Worm (Caenorhabditis elegans) whole organism, young adult: ENCODE measurements around the gene K11H12.8.

Experiments
- C06A6.2 ChIP-seq: fragments of 200-800 bp; sonication (Bioruptor generic); conservative IDR thresholded peaks from 2 replicates; pipeline ENCODE4 v1.3.6; 2022; ENCODE audit warnings: missing genetic modification characterization, missing compliant biosample characterization
- F22D6.2 ChIP-seq: sonication (generic microtip); optimal IDR thresholded peaks from 2 replicates; lab custom pipeline; 2016; ENCODE audit warnings: mild to moderate bottlenecking, missing genetic modification characterization, missing compliant biosample characterization
- T07F8.4 ChIP-seq: sonication (generic microtip); optimal IDR thresholded peaks from 2 replicates; lab custom pipeline; 2016; ENCODE audit warnings: mild to moderate bottlenecking, missing genetic modification characterization, moderate library complexity, missing compliant biosample characterization
- ceh-79 ChIP-seq: sonication (generic microtip); optimal IDR thresholded peaks from 2 replicates; lab custom pipeline; 2017; ENCODE audit warnings: mild to moderate bottlenecking, missing genetic modification characterization, missing compliant biosample characterization
- fkh-3 ChIP-seq: sonication (generic microtip); optimal IDR thresholded peaks from 2 replicates; lab custom pipeline; 2016; ENCODE audit warnings: mild to moderate bottlenecking, missing genetic modification characterization, missing compliant biosample characterization
- madf-6 ChIP-seq: fragments of 200-800 bp; sonication (Bioruptor generic); IDR thresholded peaks from 2 replicates; pipeline ENCODE4 v1.3.6; 2022; ENCODE audit warnings: missing genetic modification reagents, missing genetic modification characterization, missing compliant biosample characterization
- nhr-90 ChIP-seq: sonication (generic microtip); optimal IDR thresholded peaks from 2 replicates; lab custom pipeline; 2016; ENCODE audit warnings: missing genotype, mild to moderate bottlenecking, missing genetic modification characterization, missing compliant biosample characterization
- rcor-1 ChIP-seq: fragments of 200-800 bp; sonication (Bioruptor generic); IDR thresholded peaks from 2 replicates; pipeline ENCODE4 v1.3.6; 2022; ENCODE audit warnings: missing genetic modification reagents, missing genetic modification characterization, missing compliant biosample characterization
- snpc-3.4 ChIP-seq: sonication (generic microtip); optimal IDR thresholded peaks from 2 replicates; lab custom pipeline; 2017; ENCODE audit warnings: missing genetic modification characterization, mild to moderate bottlenecking, missing compliant biosample characterization, antibody characterized with exemption, moderate library complexity, missing genotype, missing genetic modification reagents
- unc-130 ChIP-seq: sonication (generic microtip); optimal IDR thresholded peaks from 2 replicates; lab custom pipeline; 2016; ENCODE audit warnings: missing genetic modification reagents, missing genetic modification characterization, missing compliant biosample characterization
- ztf-26 ChIP-seq: sonication (generic microtip); optimal IDR thresholded peaks from 2 replicates; lab custom pipeline; 2017; ENCODE audit warnings: missing genetic modification characterization, missing compliant biosample characterization

DNA sequence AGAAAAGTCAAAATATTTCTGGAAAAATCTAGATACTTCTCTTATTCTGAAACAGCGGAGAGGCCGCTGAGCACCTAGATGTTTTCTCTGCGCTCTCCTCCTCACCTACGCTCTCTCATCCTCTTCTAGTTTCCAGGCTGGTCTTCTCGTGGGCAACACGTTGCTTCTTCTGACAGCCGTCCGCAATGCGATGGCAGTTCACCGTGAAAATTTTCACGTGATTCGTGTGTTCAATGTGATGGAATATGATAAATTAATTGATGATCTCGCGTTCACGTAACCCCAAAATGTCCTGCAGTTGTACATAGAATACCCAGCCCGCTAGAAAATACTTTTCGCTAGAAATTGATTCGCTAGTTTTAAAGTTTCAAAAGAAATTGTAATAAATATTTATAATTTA, 21.6 kb upstream of the K11H12.8 start:
- TF ChIP-seq madf-6 (GFP tag; lab: Robert Waterston, UW) (no peak), nhr-90 (tag; lab: Kevin White, UChicago) (no peak), F22D6.2 (tag; lab: Kevin White, UChicago) (no peak), snpc-3.4 (tag; lab: Kevin White, UChicago) (no peak), rcor-1 (GFP tag; lab: Robert Waterston, UW) (no peak), fkh-3 (tag; lab: Kevin White, UChicago) (no peak), C06A6.2 (GFP tag; lab: Robert Waterston, UW) (no peak), T07F8.4 (tag; lab: Kevin White, UChicago) (no peak), ceh-79 (tag; lab: Kevin White, UChicago) (no peak), ztf-26 (tag; lab: Kevin White, UChicago) (no peak), unc-130 (no peak)
